Fruit fly (Drosophila melanogaster) whole organism, prepupa: ENCODE measurements around the gene sqz.
A peak's percentile ranks its signal among the peaks of the same experiment; 100 is the strongest.

Source experiments
- CG10631 ChIP-seq: fragments of 200-800 bp; sonication (Bioruptor generic); optimal IDR thresholded peaks from 2 replicates; lab custom pipeline; 2016; ENCODE audit warnings: missing biosample characterization, missing genetic modification characterization
- CG1621 ChIP-seq: fragments of 200-800 bp; sonication (Bioruptor generic); optimal IDR thresholded peaks from 3 replicates; lab custom pipeline; 2018; ENCODE audit warnings: missing biosample characterization, mild to moderate bottlenecking, missing genetic modification characterization
- CG3032 ChIP-seq: fragments of 200-800 bp; optimal IDR thresholded peaks from 2 replicates; lab custom pipeline; 2019; ENCODE audit warnings: missing biosample characterization, mild to moderate bottlenecking, missing genetic modification characterization, moderate library complexity
- CG6854 ChIP-seq: fragments of 200-800 bp; sonication (Bioruptor generic); optimal IDR thresholded peaks from 2 replicates; lab custom pipeline; 2017; ENCODE audit warnings: missing biosample characterization, mild to moderate bottlenecking, missing genetic modification characterization
- CG8319 ChIP-seq: fragments of 200-800 bp; sonication (Bioruptor generic); optimal IDR thresholded peaks from 3 replicates; lab custom pipeline; 2016; ENCODE audit warnings: missing biosample characterization, missing genetic modification characterization
- OdsH ChIP-seq: fragments of 200-800 bp; sonication (Bioruptor generic); optimal IDR thresholded peaks from 3 replicates; lab custom pipeline; 2016; ENCODE audit warnings: missing biosample characterization, missing genetic modification characterization
- fd59A ChIP-seq: fragments of 200-800 bp; sonication (Bioruptor generic); optimal IDR thresholded peaks from 2 replicates; lab custom pipeline; 2017; ENCODE audit warnings: missing biosample characterization, mild to moderate bottlenecking, missing genetic modification characterization, missing genetic modification reagents
- net ChIP-seq: fragments of 200-800 bp; sonication (Bioruptor generic); optimal IDR thresholded peaks from 3 replicates; lab custom pipeline; 2016; ENCODE audit warnings: missing biosample characterization, missing genetic modification characterization

DNA sequence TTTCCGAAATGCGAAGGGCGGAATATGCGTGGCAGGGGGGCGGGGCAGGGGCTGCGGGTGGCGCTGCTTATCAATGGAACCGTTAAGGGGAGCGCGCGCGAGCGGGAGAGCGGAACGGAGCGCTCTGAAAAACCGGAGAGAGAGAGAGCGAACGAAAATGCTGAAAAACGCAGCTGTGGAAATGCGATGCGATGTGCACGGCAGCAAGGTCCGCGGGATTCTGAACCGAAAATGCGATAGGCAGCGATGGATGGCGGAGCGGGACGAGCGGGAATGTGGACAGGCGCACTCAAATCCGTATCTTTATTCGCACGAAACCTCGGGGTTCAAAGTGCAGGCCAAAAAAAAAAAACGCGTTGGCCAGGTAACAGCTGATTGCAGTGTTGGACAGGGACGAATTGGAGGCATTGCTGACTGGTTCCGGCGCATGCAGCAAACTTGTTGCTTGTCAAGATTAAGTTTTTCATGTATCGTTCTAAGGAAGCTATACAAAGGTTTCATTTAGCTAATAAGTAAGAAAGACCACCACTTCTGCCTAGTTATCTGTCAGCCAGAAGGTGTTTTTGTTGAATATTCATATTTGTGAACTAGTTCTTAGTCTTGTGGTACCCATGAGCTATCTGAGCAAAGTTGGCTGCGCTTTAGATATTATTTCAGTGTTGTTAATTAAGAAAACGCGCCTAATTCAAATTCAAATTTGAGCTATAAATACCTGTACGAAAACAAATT lies 16.3 kb upstream of the sqz start, which contains the start of gene Ppcs:
- TF ChIP-seq CG10631 (GFP tag; lab: Kevin White, UChicago), result peak; percentile 65
- TF ChIP-seq CG6854 (GFP tag; lab: Kevin White, UChicago), result peak; percentile 96
- TF ChIP-seq CG3032 (tag; lab: Kevin White, UChicago), result peak; percentile 38
- peak; percentile 90 for TF ChIP-seq net (GFP tag; lab: Kevin White, UChicago)
- TF ChIP-seq CG8319, result peak; percentile 68
- peak; percentile 59 for TF ChIP-seq OdsH (GFP tag; lab: Kevin White, UChicago)
- peak; percentile 53 for TF ChIP-seq fd59A (GFP tag; lab: Kevin White, UChicago)
- TF ChIP-seq CG1621, result peak; percentile 87
